Worm (Caenorhabditis elegans) whole organism, L4 larva: Measurements from ENCODE around the gene anmt-3.

Source experiments
- F26F4.8 ChIP-seq: fragments of 200-800 bp; sonication (Bioruptor generic); conservative IDR thresholded peaks from 2 replicates; pipeline ENCODE4 v1.3.6; 2022; ENCODE audit warnings: missing genetic modification characterization, missing compliant biosample characterization
- F44E2.7 ChIP-seq: fragments of 200-800 bp; sonication (Bioruptor generic); IDR thresholded peaks from 2 replicates; pipeline ENCODE4 v2.1.2; 2022; ENCODE audit warnings: missing genetic modification characterization, missing compliant biosample characterization
- R02D3.7 ChIP-seq: fragments of 150-350 bp; sonication (generic microtip); optimal IDR thresholded peaks from 3 replicates; lab custom pipeline; 2014; ENCODE audit warnings: missing biosample characterization, missing genetic modification characterization
- T26A8.4 ChIP-seq: fragments of 200-800 bp; sonication (Bioruptor generic); IDR thresholded peaks from 2 replicates; pipeline ENCODE4 v1.3.6; 2022; ENCODE audit warnings: missing genetic modification characterization, missing compliant biosample characterization
- Y105C5A.15 ChIP-seq: fragments of 200-800 bp; sonication (Bioruptor generic); IDR thresholded peaks from 2 replicates; pipeline ENCODE4 v1.3.6; 2022; ENCODE audit warnings: missing genetic modification characterization, missing compliant biosample characterization
- Y5F2A.4 ChIP-seq: fragments of 200-800 bp; sonication (Bioruptor generic); optimal IDR thresholded peaks from 2 replicates; lab custom pipeline; 2018; ENCODE audit warnings: mild to moderate bottlenecking, missing genetic modification characterization, missing compliant biosample characterization
- Y75B8A.6 ChIP-seq: fragments of 200-800 bp; sonication (Bioruptor generic); IDR thresholded peaks from 2 replicates; pipeline ENCODE4 v1.3.6; 2022; ENCODE audit warnings: missing genetic modification reagents, missing genetic modification characterization, missing compliant biosample characterization
- aly-2 ChIP-seq: sonication (generic microtip); optimal IDR thresholded peaks from 2 replicates; lab custom pipeline; 2018; ENCODE audit warnings: missing biosample characterization, missing genetic modification characterization
- arid-1 ChIP-seq: fragments of 200-800 bp; sonication (Bioruptor generic); conservative IDR thresholded peaks from 2 replicates; pipeline ENCODE4 v1.3.6; 2022; ENCODE audit warnings: missing genetic modification reagents, missing genetic modification characterization, missing compliant biosample characterization
- attf-4 ChIP-seq: sonication (generic microtip); optimal IDR thresholded peaks from 3 replicates; lab custom pipeline; 2017; ENCODE audit warnings: missing biosample characterization, missing genetic modification characterization
- ceh-62 ChIP-seq: sonication (generic microtip); optimal IDR thresholded peaks from 2 replicates; lab custom pipeline; 2017; ENCODE audit warnings: missing biosample characterization, missing genetic modification characterization
- ceh-82 ChIP-seq: sonication (generic microtip); optimal IDR thresholded peaks from 2 replicates; lab custom pipeline; 2017; ENCODE audit warnings: missing biosample characterization, missing genetic modification characterization
- cey-2 ChIP-seq: sonication (generic microtip); optimal IDR thresholded peaks from 3 replicates; lab custom pipeline; 2017; ENCODE audit warnings: missing genetic modification characterization, mild to moderate bottlenecking, missing compliant biosample characterization, antibody characterized with exemption, borderline replicate concordance; ENCODE audit not compliant: insufficient read depth
- daf-12 ChIP-seq: fragments of 150-350 bp; optimal IDR thresholded peaks from 2 replicates; lab custom pipeline; 2014; ENCODE audit warnings: missing biosample characterization, missing genetic modification reagents, missing genetic modification characterization
- daf-16 ChIP-seq, 3 experiments: sonication (generic microtip); optimal IDR thresholded peaks; 2 replicates each; lab custom pipeline; 2016 to 2017; ENCODE audit warnings: missing genetic modification characterization in 3 of 3, missing genetic modification reagents in 3 of 3, mild to moderate bottlenecking in 2 of 3, missing compliant biosample characterization in 2 of 3, missing biosample characterization in 1 of 3, moderate library complexity in 1 of 3
- dmd-6 ChIP-seq: fragments of 200-800 bp; sonication (Bioruptor generic); IDR thresholded peaks from 2 replicates; pipeline ENCODE4 v1.3.6; 2022; ENCODE audit warnings: missing genetic modification reagents, missing genetic modification characterization, missing compliant biosample characterization
- dmd-9 ChIP-seq: fragments of 200-800 bp; sonication (Bioruptor generic); IDR thresholded peaks from 2 replicates; pipeline ENCODE4 v1.3.6; 2022; ENCODE audit warnings: missing genetic modification reagents, missing genetic modification characterization, missing compliant biosample characterization
- dpl-1 ChIP-seq: fragments of 150-350 bp; optimal IDR thresholded peaks from 2 replicates; lab custom pipeline; 2014; ENCODE audit warnings: missing biosample characterization, missing genetic modification reagents, missing genetic modification characterization
- duxl-1 ChIP-seq: sonication (generic microtip); optimal IDR thresholded peaks from 2 replicates; lab custom pipeline; 2016; ENCODE audit warnings: mild to moderate bottlenecking, missing genetic modification characterization, moderate library complexity, missing compliant biosample characterization; ENCODE audit not compliant: poor library complexity
- dve-1 ChIP-seq: sonication (generic microtip); optimal IDR thresholded peaks from 2 replicates; lab custom pipeline; 2017; ENCODE audit warnings: antibody characterized with exemption, mild to moderate bottlenecking, missing genetic modification characterization, missing compliant biosample characterization; ENCODE audit not compliant: insufficient read depth
- fkh-10 ChIP-seq: fragments of 150-350 bp; optimal IDR thresholded peaks from 2 replicates; lab custom pipeline; 2014; ENCODE audit warnings: missing biosample characterization, missing genetic modification reagents, missing genetic modification characterization
- hif-1 ChIP-seq, 2 experiments: sonication (generic microtip); optimal IDR thresholded peaks; 2 replicates each; lab custom pipeline; 2016 to 2017; ENCODE audit warnings: missing compliant biosample characterization in 2 of 2, missing genetic modification characterization in 2 of 2, missing genetic modification reagents in 2 of 2, missing genotype in 2 of 2, mild to moderate bottlenecking in 1 of 2
- hlh-11 ChIP-seq: fragments of 200-800 bp; sonication (Bioruptor generic); optimal IDR thresholded peaks from 2 replicates; lab custom pipeline; 2018; ENCODE audit warnings: mild to moderate bottlenecking, missing genetic modification characterization, missing compliant biosample characterization
- hlh-30 ChIP-seq: sonication (generic microtip); optimal IDR thresholded peaks from 2 replicates; lab custom pipeline; 2017; ENCODE audit warnings: antibody characterized with exemption, mild to moderate bottlenecking, missing genetic modification characterization, missing compliant biosample characterization; ENCODE audit not compliant: insufficient read depth
- jun-1 ChIP-seq: fragments of 150-350 bp; optimal IDR thresholded peaks from 2 replicates; lab custom pipeline; 2014; ENCODE audit warnings: missing biosample characterization, missing genetic modification reagents, missing genetic modification characterization
- lin-1 ChIP-seq: fragments of 200-800 bp; sonication (Bioruptor generic); IDR thresholded peaks from 2 replicates; pipeline ENCODE4 v1.3.6; 2022; ENCODE audit warnings: missing genetic modification reagents, missing genetic modification characterization, missing compliant biosample characterization
- lin-15B ChIP-seq: fragments of 150-350 bp; sonication (generic microtip); optimal IDR thresholded peaks from 3 replicates; lab custom pipeline; 2014; ENCODE audit warnings: missing biosample characterization, missing genetic modification characterization
- madf-5 ChIP-seq, 2 experiments: fragments of 200-800 bp; sonication (Bioruptor generic); IDR thresholded peaks; 2 replicates each; pipeline ENCODE4 v1.3.6; 2022; ENCODE audit warnings: missing compliant biosample characterization in 2 of 2, missing genetic modification characterization in 2 of 2
- madf-9 ChIP-seq: fragments of 200-800 bp; sonication (Bioruptor generic); conservative IDR thresholded peaks from 2 replicates; pipeline ENCODE4 v1.3.6; 2022; ENCODE audit warnings: missing genetic modification reagents, missing genetic modification characterization, missing compliant biosample characterization
- mdl-1 ChIP-seq, 2 experiments: fragments of 150-350 bp in 1 of 2; sonication (generic microtip) in 1 of 2; optimal IDR thresholded peaks; 2 replicates each; lab custom pipeline; 2014 to 2017; ENCODE audit warnings: missing biosample characterization in 2 of 2, missing genetic modification characterization in 2 of 2
- mdt-29 ChIP-seq: fragments of 200-800 bp; sonication (Bioruptor generic); IDR thresholded peaks from 2 replicates; pipeline ENCODE4 v1.3.6; 2022; ENCODE audit warnings: missing genetic modification reagents, missing genetic modification characterization, missing compliant biosample characterization
- nhr-10 ChIP-seq: fragments of 150-350 bp; optimal IDR thresholded peaks from 2 replicates; lab custom pipeline; 2014; ENCODE audit warnings: missing biosample characterization, missing genetic modification characterization
- nhr-102 ChIP-seq: sonication (generic microtip); optimal IDR thresholded peaks from 2 replicates; lab custom pipeline; 2016; ENCODE audit warnings: mild to moderate bottlenecking, missing genetic modification characterization, moderate library complexity, missing compliant biosample characterization
- nhr-25 ChIP-seq: sonication (generic microtip); optimal IDR thresholded peaks from 2 replicates; lab custom pipeline; 2017; ENCODE audit warnings: missing genetic modification characterization, mild to moderate bottlenecking, missing compliant biosample characterization, antibody characterized with exemption, moderate library complexity, borderline replicate concordance; ENCODE audit not compliant: insufficient read depth
- nhr-28 ChIP-seq: fragments of 150-350 bp; optimal IDR thresholded peaks from 2 replicates; lab custom pipeline; 2014; ENCODE audit warnings: missing biosample characterization, missing genetic modification characterization
- nhr-41 ChIP-seq: fragments of 200-800 bp; sonication (Bioruptor generic); IDR thresholded peaks from 2 replicates; pipeline ENCODE4 v1.3.6; 2022; ENCODE audit warnings: missing genetic modification reagents, missing genetic modification characterization, missing compliant biosample characterization
- nhr-6 ChIP-seq: fragments of 150-350 bp; optimal IDR thresholded peaks from 2 replicates; lab custom pipeline; 2014; ENCODE audit warnings: missing biosample characterization, missing genetic modification characterization
- nhr-77 ChIP-seq: fragments of 150-350 bp; optimal IDR thresholded peaks from 2 replicates; lab custom pipeline; 2014; ENCODE audit warnings: missing biosample characterization, missing genetic modification characterization
- pha-4 ChIP-seq, 2 experiments: fragments of 150-350 bp in 1 of 2; fragments of 200-800 bp in 1 of 2; sonication (Bioruptor generic) in 1 of 2; IDR thresholded peaks in 1 of 2; optimal IDR thresholded peaks in 1 of 2; 2 replicates each; pipeline versions ENCODE4 v1.3.6 to Lab custom; 2014 to 2022; ENCODE audit warnings: missing genetic modification characterization in 2 of 2, missing genetic modification reagents in 2 of 2, missing biosample characterization in 1 of 2, missing compliant biosample characterization in 1 of 2
- php-3 ChIP-seq: fragments of 200-800 bp; sonication (Bioruptor generic); IDR thresholded peaks from 2 replicates; pipeline ENCODE4 v1.3.6; 2022; ENCODE audit warnings: missing genetic modification reagents, missing genetic modification characterization, missing compliant biosample characterization
- pqm-1 ChIP-seq: sonication (generic microtip); optimal IDR thresholded peaks from 2 replicates; lab custom pipeline; 2017; ENCODE audit warnings: missing biosample characterization, missing genetic modification characterization
- set-16 ChIP-seq: fragments of 200-800 bp; sonication (Bioruptor generic); IDR thresholded peaks from 2 replicates; pipeline ENCODE4 v1.3.6; 2022; ENCODE audit warnings: missing genetic modification reagents, missing genetic modification characterization, missing compliant biosample characterization
- snpc-1.2 ChIP-seq: fragments of 200-800 bp; sonication (Bioruptor generic); IDR thresholded peaks from 2 replicates; pipeline ENCODE4 v1.3.6; 2022; ENCODE audit warnings: missing genetic modification reagents, missing genetic modification characterization, missing compliant biosample characterization
- tra-1 ChIP-seq: fragments of 200-800 bp; sonication (Bioruptor generic); IDR thresholded peaks from 2 replicates; pipeline ENCODE4 v1.3.6; 2022; ENCODE audit warnings: missing genetic modification reagents, missing genetic modification characterization, missing compliant biosample characterization
- zfp-2 ChIP-seq: sonication (generic microtip); optimal IDR thresholded peaks from 2 replicates; lab custom pipeline; 2016; ENCODE audit warnings: mild to moderate bottlenecking, missing genetic modification characterization, missing compliant biosample characterization
- ztf-7 ChIP-seq: fragments of 150-350 bp; optimal IDR thresholded peaks from 2 replicates; lab custom pipeline; 2014; ENCODE audit warnings: missing biosample characterization, missing genetic modification characterization

anmt-3 gene

DNA sequence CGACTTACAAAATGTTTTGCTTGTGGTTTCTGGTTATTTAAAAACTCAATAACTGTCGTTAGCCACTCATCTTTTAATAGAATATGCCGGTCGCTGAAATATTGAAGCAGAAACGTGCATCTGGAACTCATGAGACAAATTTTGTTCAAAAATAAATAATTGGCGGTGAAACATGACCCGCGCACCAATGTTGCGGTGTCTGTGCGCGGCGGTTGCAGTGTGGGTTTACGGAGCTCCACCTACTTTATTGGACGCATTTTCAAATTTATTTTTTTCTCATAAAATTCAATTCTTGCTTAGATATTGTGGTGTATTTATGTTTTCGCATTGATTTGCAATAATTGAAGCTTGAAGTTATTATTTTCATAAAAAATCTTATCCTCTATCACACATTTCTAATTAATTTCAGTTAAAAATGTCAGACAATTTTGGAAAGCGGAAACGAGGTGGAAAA lies 27.5 kb downstream of the anmt-3 start, which contains the start of the genes rmh-2 and suds-3 (continued):
- TF ChIP-seq pha-4 (GFP tag; IDR thresholded peaks at IDR 0.05; lab: Robert Waterston, UW) (0 out of 2 replicates have a peak, but pooled peaks have one; percentile 32), pha-4 (tag; optimal IDR thresholded peaks at IDR 0.05; lab: Kevin White, UChicago) (no peak), dmd-9 (GFP tag; lab: Robert Waterston, UW) (no peak), hlh-30 (tag; lab: Kevin White, UChicago) (peak; percentile 27), dpl-1 (peak; percentile 79), lin-1 (GFP tag; lab: Robert Waterston, UW) (no peak), daf-12 (no peak), hlh-11 (no peak), pqm-1 (no peak), mdt-29 (no peak)
- TF ChIP-seq, all 104 proteins: peak for 6

DNA sequence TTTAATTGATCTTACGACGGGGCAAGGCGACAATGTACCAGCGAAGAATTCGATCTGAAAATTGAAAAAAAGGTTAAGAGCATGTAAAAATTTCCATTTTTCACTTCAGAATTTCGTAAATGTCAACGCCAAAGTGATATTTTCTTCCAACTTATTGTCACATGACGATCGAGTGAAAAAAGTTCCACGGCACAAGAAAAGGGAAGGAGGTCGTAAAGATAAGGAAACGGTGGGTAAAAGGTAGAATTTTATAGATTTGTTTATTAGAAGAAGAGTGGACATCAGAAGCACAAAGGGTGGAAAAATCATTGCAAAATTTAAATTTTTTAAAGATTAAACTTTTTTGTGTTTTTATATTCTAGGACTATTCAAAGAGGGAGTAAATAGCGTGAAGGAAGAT lies 30.2 kb downstream of the anmt-3 start:
- TF ChIP-seq nhr-77 (tag; lab: Kevin White, UChicago) (peak; percentile 48), dve-1 (peak; percentile 69), php-3 (GFP tag; lab: Robert Waterston, UW) (no peak; the same call in 1 of the 2 replicates), cey-2 (tag; lab: Kevin White, UChicago) (no peak), nhr-28 (tag; lab: Kevin White, UChicago) (peak; percentile 30), daf-16 (GFP tag; optimal IDR thresholded peaks at IDR 0.05; lab: Kevin White, UChicago) (no peak), daf-16 (tag; optimal IDR thresholded peaks at IDR 0.05; lab: Kevin White, UChicago) (peak; percentile 90), Y5F2A.4 (GFP tag; lab: Kevin White, UChicago) (no peak), jun-1 (no peak), nhr-6 (no peak), tra-1 (GFP tag; lab: Robert Waterston, UW) (no peak), madf-9 (GFP tag; lab: Robert Waterston, UW) (no peak), nhr-10 (no peak), madf-5 (GFP tag; IDR thresholded peaks at IDR 0.05; lab: Robert Waterston, UW) (no peak), Y105C5A.15 (GFP tag; lab: Robert Waterston, UW) (no peak), lin-15B (tag; lab: Kevin White, UChicago) (no peak), pqm-1 (peak; percentile 16), F44E2.7 (no peak), mdl-1 (tag; optimal IDR thresholded peaks at IDR 0.05; lab: Kevin White, UChicago) (no peak), snpc-1.2 (GFP tag; lab: Robert Waterston, UW) (no peak), nhr-102 (tag; lab: Kevin White, UChicago) (no peak), ceh-62 (tag; lab: Kevin White, UChicago) (no peak), T26A8.4 (GFP tag; lab: Robert Waterston, UW) (no peak), ztf-7 (tag; lab: Kevin White, UChicago) (no peak), fkh-10 (GFP tag; lab: Kevin White, UChicago) (no peak), aly-2 (tag; lab: Kevin White, UChicago) (no peak), attf-4 (tag; lab: Kevin White, UChicago) (no peak), dmd-6 (no peak; the same call in 1 of the 2 replicates), hlh-11 (no peak), hif-1 (tag; optimal IDR thresholded peaks at IDR 0.05; lab: Kevin White, UChicago) (no peak), nhr-25 (tag; lab: Kevin White, UChicago) (no peak), Y75B8A.6 (no peak), F26F4.8 (no peak), set-16 (no peak), nhr-41 (GFP tag; lab: Robert Waterston, UW) (no peak), ceh-82 (no peak), arid-1 (GFP tag; lab: Robert Waterston, UW) (no peak), zfp-2 (tag; lab: Kevin White, UChicago) (no peak), R02D3.7 (tag; lab: Kevin White, UChicago) (no peak), duxl-1 (no peak), hlh-30 (tag; lab: Kevin White, UChicago) (peak; percentile 39)
- TF ChIP-seq, all 104 proteins: peak for 6
